Worm (Caenorhabditis elegans) whole organism, young adult: ENCODE data around the gene sma-5.

Source experiments
- F37B4.10 ChIP-seq: fragments of 200-800 bp; sonication (Bioruptor generic); IDR thresholded peaks from 2 replicates; pipeline ENCODE4 v1.3.6; 2022; ENCODE audit warnings: missing genetic modification characterization, missing compliant biosample characterization
- T07F8.4 ChIP-seq: sonication (generic microtip); optimal IDR thresholded peaks from 2 replicates; lab custom pipeline; 2016; ENCODE audit warnings: mild to moderate bottlenecking, missing genetic modification characterization, moderate library complexity, missing compliant biosample characterization
- Y95B8A.8 ChIP-seq: fragments of 200-800 bp; sonication (Bioruptor generic); IDR thresholded peaks from 2 replicates; pipeline ENCODE4 v1.3.6; 2022; ENCODE audit warnings: missing genetic modification reagents, missing genetic modification characterization, missing compliant biosample characterization
- ZK185.1 ChIP-seq: sonication (generic microtip); optimal IDR thresholded peaks from 2 replicates; lab custom pipeline; 2016; ENCODE audit warnings: mild to moderate bottlenecking, missing genetic modification characterization, missing compliant biosample characterization; ENCODE audit not compliant: poor library complexity, severe bottlenecking
- attf-5 ChIP-seq: fragments of 200-800 bp; sonication (Bioruptor generic); optimal IDR thresholded peaks from 2 replicates; lab custom pipeline; 2018; ENCODE audit warnings: mild to moderate bottlenecking, missing genetic modification characterization, missing compliant biosample characterization
- attf-6 ChIP-seq: fragments of 200-800 bp; sonication (Bioruptor generic); IDR thresholded peaks from 2 replicates; pipeline ENCODE4 v1.3.6; 2022; ENCODE audit warnings: missing genetic modification reagents, missing genetic modification characterization, missing compliant biosample characterization
- ceh-40 ChIP-seq: fragments of 200-800 bp; sonication (Bioruptor generic); IDR thresholded peaks from 2 replicates; pipeline ENCODE4 v1.3.6; 2022; ENCODE audit warnings: missing genetic modification characterization, missing compliant biosample characterization
- dox-1 ChIP-seq: fragments of 200-800 bp; sonication (Bioruptor generic); IDR thresholded peaks from 2 replicates; pipeline ENCODE4 v1.3.6; 2022; ENCODE audit warnings: missing genetic modification reagents, missing genetic modification characterization, missing compliant biosample characterization
- hlh-26 ChIP-seq: fragments of 200-800 bp; sonication (Bioruptor generic); conservative IDR thresholded peaks from 2 replicates; pipeline ENCODE4 v1.3.6; 2022; ENCODE audit warnings: missing genetic modification reagents, missing genetic modification characterization, missing compliant biosample characterization
- hmg-20 ChIP-seq: fragments of 200-800 bp; sonication (Bioruptor generic); IDR thresholded peaks from 2 replicates; pipeline ENCODE4 v1.3.6; 2022; ENCODE audit warnings: missing genetic modification reagents, missing genetic modification characterization, missing compliant biosample characterization
- madf-8 ChIP-seq: fragments of 200-800 bp; sonication (Bioruptor generic); conservative IDR thresholded peaks from 2 replicates; pipeline ENCODE4 v1.3.6; 2022; ENCODE audit warnings: missing genetic modification reagents, missing genetic modification characterization, missing compliant biosample characterization
- nfyb-1 ChIP-seq: fragments of 200-800 bp; sonication (Bioruptor generic); IDR thresholded peaks from 2 replicates; pipeline ENCODE4 v1.3.6; 2022; ENCODE audit warnings: missing genetic modification reagents, missing genetic modification characterization, missing compliant biosample characterization
- pbrm-1 ChIP-seq: fragments of 200-800 bp; sonication (Bioruptor generic); IDR thresholded peaks from 2 replicates; pipeline ENCODE4 v1.3.6; 2022; ENCODE audit warnings: missing genetic modification reagents, missing genetic modification characterization, missing compliant biosample characterization

The sma-5 gene

DNA sequence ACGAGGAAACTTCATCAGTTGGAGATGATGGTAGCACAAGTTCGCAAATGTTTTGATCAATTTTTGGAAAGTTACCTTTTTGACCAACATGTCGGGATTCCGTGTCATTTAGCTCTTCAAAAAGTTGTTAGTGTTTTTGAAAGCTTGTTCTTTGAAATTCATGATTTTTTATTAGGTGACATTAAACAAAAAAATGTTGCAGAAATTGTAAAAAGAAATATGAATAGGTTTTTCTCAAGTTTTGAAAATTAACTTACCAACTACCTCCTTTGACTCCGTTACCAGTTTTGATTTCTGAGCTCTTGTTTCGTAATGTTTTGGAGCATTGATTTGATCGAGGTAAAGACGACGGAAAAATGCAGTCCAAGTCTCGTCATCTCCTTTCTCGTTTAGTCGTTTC lies 53.2 kb downstream of the sma-5 start:
- TF ChIP-seq F37B4.10 (no peak), pbrm-1 (GFP tag; lab: Robert Waterston, UW) (no peak), ceh-40 (GFP tag; lab: Robert Waterston, UW) (no peak), hmg-20 (GFP tag; lab: Robert Waterston, UW) (no peak), T07F8.4 (tag; lab: Kevin White, UChicago) (no peak), attf-6 (GFP tag; lab: Robert Waterston, UW) (no peak), ZK185.1 (no peak), nfyb-1 (GFP tag; lab: Robert Waterston, UW) (no peak), dox-1 (GFP tag; lab: Robert Waterston, UW) (no peak), hlh-26 (GFP tag; lab: Robert Waterston, UW) (no peak), Y95B8A.8 (GFP tag; lab: Robert Waterston, UW) (no peak)

DNA sequence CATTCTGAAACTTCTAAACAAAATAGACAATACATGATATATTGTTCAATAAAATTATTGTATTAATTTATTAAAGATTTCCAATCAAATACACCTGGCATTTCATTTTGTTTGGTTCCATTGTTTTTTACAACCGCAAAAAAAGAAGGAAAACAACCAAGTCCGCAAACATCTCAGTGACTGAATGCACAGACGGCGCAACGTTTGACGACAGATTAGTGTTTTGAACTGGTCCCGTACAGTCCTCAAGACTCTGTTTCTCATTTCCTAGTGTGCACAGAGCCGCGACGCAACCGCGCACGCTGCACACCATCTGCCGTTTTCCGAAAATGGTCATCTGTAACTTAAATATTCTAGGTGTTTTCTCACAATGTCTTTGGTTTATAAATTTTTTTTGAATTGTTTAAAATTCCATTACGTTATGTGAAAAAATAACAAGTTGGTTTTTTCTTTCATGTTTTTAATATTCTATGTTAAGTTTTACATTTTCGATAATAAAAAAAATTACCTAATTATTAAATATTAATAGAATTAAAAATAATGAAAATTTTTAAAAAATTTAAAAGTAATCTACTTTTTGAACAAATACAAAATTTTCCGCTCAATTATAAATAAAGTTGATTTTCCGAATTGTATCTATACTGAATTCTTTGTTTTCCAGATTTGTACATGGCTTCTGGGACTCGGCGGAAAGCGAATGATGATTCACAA lies 57.0 kb downstream of the sma-5 start, which contains the start of gene lsd-1:
Gene lsd-1 (plus strand): TSS at position 661 of the 711 bp plus-strand sequence.
- TF ChIP-seq attf-5 (GFP tag; lab: Kevin White, UChicago), result peak; percentile 20
- no peak for TF ChIP-seq madf-8 (GFP tag; lab: Robert Waterston, UW)
